Fruit fly (Drosophila melanogaster): ENCODE results near the gene mbt.

DNA sequence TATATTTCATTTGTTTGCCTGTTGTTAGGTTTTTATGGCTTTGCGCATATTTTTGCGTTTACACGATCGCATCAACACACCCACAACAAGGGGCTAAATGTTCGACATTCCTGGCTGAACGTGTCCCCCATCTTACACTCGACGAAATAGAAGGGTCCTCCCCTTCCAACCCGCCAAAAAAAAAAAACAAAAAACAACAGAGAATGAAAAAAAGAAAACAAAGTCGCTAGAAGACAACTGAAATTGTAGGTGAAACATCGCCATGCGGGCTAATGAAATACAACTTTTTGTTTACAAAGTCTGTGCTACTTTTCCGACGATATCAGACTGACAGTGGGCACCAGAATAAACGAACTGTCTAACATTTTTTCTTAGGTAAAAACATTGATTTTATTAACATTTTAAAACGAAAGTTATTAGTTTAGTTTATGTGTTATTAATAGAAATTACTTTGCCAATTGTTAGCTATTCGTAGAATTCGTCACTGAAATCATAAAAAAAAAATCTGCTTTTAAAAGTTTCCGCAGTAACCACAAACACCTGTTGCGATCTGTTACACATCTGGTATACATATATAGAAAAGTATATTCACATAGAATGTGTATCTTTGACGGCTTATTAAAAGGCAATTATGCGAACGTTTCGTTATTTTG is 39.8 kb upstream of the mbt start:
- TF ChIP-seq Myc (optimal IDR thresholded peaks at IDR 0.05) = no peak
- no peak for TF ChIP-seq insv (optimal IDR thresholded peaks at IDR 0.05)
- no peak for TF ChIP-seq ttk (optimal IDR thresholded peaks at IDR 0.05)
- no peak for TF ChIP-seq h (optimal IDR thresholded peaks at IDR 0.05)
- no peak for TF ChIP-seq psq (optimal IDR thresholded peaks at IDR 0.05)
- no peak for TF ChIP-seq Sin3A (optimal IDR thresholded peaks at IDR 0.05)
